Fruit fly (Drosophila melanogaster) whole organism, embryonic: ENCODE measurements around the gene Ugt35E1.

Experiments used
- B-H2 ChIP-seq: fragments of 200-800 bp; sonication (Bioruptor generic); optimal IDR thresholded peaks from 2 replicates; lab custom pipeline; 2018; ENCODE audit warnings: missing biosample characterization, mild to moderate bottlenecking, missing genetic modification characterization
- BEAF-32 ChIP-seq: fragments of 200-800 bp; sonication (Bioruptor generic); optimal IDR thresholded peaks from 3 replicates; lab custom pipeline; 2017; ENCODE audit warnings: missing biosample characterization, missing genetic modification characterization, mild to moderate bottlenecking, moderate library complexity, missing genetic modification reagents
- C15 ChIP-seq: fragments of 200-800 bp; sonication (Bioruptor generic); IDR thresholded peaks from 3 replicates; pipeline ENCODE4 v1.3.6; 2022; ENCODE audit warnings: missing biosample characterization, missing genetic modification characterization
- CG10565 ChIP-seq: fragments of 200-800 bp; sonication (Bioruptor generic); optimal IDR thresholded peaks from 3 replicates; lab custom pipeline; 2016; ENCODE audit warnings: missing biosample characterization, mild to moderate bottlenecking, missing genetic modification characterization
- CG10959 ChIP-seq: fragments of 200-800 bp; sonication (Bioruptor generic); IDR thresholded peaks from 2 replicates; pipeline ENCODE4 v1.3.6; 2022; ENCODE audit warnings: missing biosample characterization, missing genetic modification characterization
- CG10979 ChIP-seq: fragments of 200-800 bp; sonication (Bioruptor generic); optimal IDR thresholded peaks from 2 replicates; lab custom pipeline; 2018; ENCODE audit warnings: missing biosample characterization, mild to moderate bottlenecking, missing genetic modification characterization, moderate library complexity
- CG11398 ChIP-seq: fragments of 200-800 bp; sonication (Bioruptor generic); optimal IDR thresholded peaks from 2 replicates; lab custom pipeline; 2016; ENCODE audit warnings: missing biosample characterization, missing genetic modification characterization
- CG11696 ChIP-seq: fragments of 200-800 bp; sonication (Bioruptor generic); IDR thresholded peaks from 2 replicates; pipeline ENCODE4 v1.3.6; 2022; ENCODE audit warnings: missing biosample characterization, missing genetic modification characterization
- CG13775 ChIP-seq: fragments of 200-800 bp; sonication (Bioruptor generic); optimal IDR thresholded peaks from 3 replicates; lab custom pipeline; 2017; ENCODE audit warnings: missing biosample characterization, mild to moderate bottlenecking, missing genetic modification characterization
- CG14667 ChIP-seq: fragments of 200-800 bp; sonication (Bioruptor generic); IDR thresholded peaks from 2 replicates; pipeline ENCODE4 v1.3.6; 2022; ENCODE audit warnings: missing biosample characterization, missing genetic modification characterization
- CG1602 ChIP-seq: fragments of 200-800 bp; sonication (Bioruptor generic); optimal IDR thresholded peaks from 3 replicates; lab custom pipeline; 2016; ENCODE audit warnings: missing biosample characterization, missing genetic modification characterization
- CG17361 ChIP-seq: fragments of 200-800 bp; sonication (Bioruptor generic); IDR thresholded peaks from 3 replicates; pipeline ENCODE4 v1.3.6; 2022; ENCODE audit warnings: missing biosample characterization, missing genetic modification characterization
- CG2875 ChIP-seq: fragments of 200-800 bp; sonication (Bioruptor generic); optimal IDR thresholded peaks from 2 replicates; lab custom pipeline; 2017; ENCODE audit warnings: missing biosample characterization, mild to moderate bottlenecking, missing genetic modification characterization, missing genetic modification reagents
- CG3847 ChIP-seq: fragments of 200-800 bp; sonication (Bioruptor generic); IDR thresholded peaks from 2 replicates; pipeline ENCODE4 v1.3.6; 2022; ENCODE audit warnings: missing biosample characterization, missing genetic modification characterization
- CG5245 ChIP-seq: fragments of 200-800 bp; sonication (Bioruptor generic); optimal IDR thresholded peaks from 3 replicates; lab custom pipeline; 2016; ENCODE audit warnings: missing biosample characterization, missing genetic modification characterization
- CG6689 ChIP-seq: fragments of 200-800 bp; sonication (Bioruptor generic); IDR thresholded peaks from 2 replicates; pipeline ENCODE4 v1.3.6; 2022; ENCODE audit warnings: missing biosample characterization, missing genetic modification characterization
- CG8089 ChIP-seq: fragments of 200-800 bp; sonication (Bioruptor generic); optimal IDR thresholded peaks from 3 replicates; lab custom pipeline; 2016; ENCODE audit warnings: missing biosample characterization, missing genetic modification characterization
- D19B ChIP-seq: fragments of 200-800 bp; sonication (Bioruptor generic); optimal IDR thresholded peaks from 2 replicates; lab custom pipeline; 2017; ENCODE audit warnings: missing biosample characterization, mild to moderate bottlenecking, missing genetic modification characterization
- Drgx ChIP-seq: fragments of 200-800 bp; sonication (Bioruptor generic); IDR thresholded peaks from 2 replicates; pipeline ENCODE4 v1.3.6; 2022; ENCODE audit warnings: missing biosample characterization, missing genetic modification characterization
- E2f2 ChIP-seq: fragments of 200-800 bp; sonication (Bioruptor generic); IDR thresholded peaks from 2 replicates; pipeline ENCODE4 v1.3.6; 2022; ENCODE audit warnings: missing biosample characterization, missing genetic modification characterization
- Eip74EF ChIP-seq, 2 experiments: fragments of 200-800 bp in 1 of 2; fragments of >200 bp in 1 of 2; sonication (Bioruptor generic) in 1 of 2; optimal IDR thresholded peaks; 2 replicates each; lab custom pipeline; 2017 to 2019; ENCODE audit warnings: missing biosample characterization in 2 of 2, missing genetic modification characterization in 2 of 2, mild to moderate bottlenecking in 1 of 2, moderate library complexity in 1 of 2
- Fer1 ChIP-seq: fragments of 200-800 bp; sonication (Bioruptor generic); optimal IDR thresholded peaks from 2 replicates; lab custom pipeline; 2017; ENCODE audit warnings: missing biosample characterization, mild to moderate bottlenecking, missing genetic modification characterization
- Hand ChIP-seq: fragments of 200-800 bp; sonication (Bioruptor generic); optimal IDR thresholded peaks from 2 replicates; lab custom pipeline; 2017; ENCODE audit warnings: mild to moderate bottlenecking, missing biosample characterization, missing genetic modification reagents, missing genetic modification characterization
- Hsf ChIP-seq: fragments of 200-800 bp; sonication (Bioruptor generic); optimal IDR thresholded peaks from 3 replicates; lab custom pipeline; 2016; ENCODE audit warnings: missing biosample characterization, missing genetic modification characterization
- Mad ChIP-seq: fragments of 200-800 bp; sonication (Bioruptor generic); optimal IDR thresholded peaks from 2 replicates; lab custom pipeline; 2016; ENCODE audit warnings: missing biosample characterization, missing genetic modification characterization
- Mrtf ChIP-seq: fragments of 200-800 bp; sonication (Bioruptor generic); IDR thresholded peaks from 3 replicates; pipeline ENCODE4 v1.3.6; 2022; ENCODE audit warnings: missing biosample characterization, missing genetic modification characterization
- Neu2 ChIP-seq: fragments of 200-800 bp; sonication (Bioruptor generic); optimal IDR thresholded peaks from 3 replicates; lab custom pipeline; 2016; ENCODE audit warnings: missing biosample characterization, missing genetic modification characterization, borderline replicate concordance
- Pdp1 ChIP-seq, 2 experiments: fragments of 200-800 bp; sonication (Bioruptor generic); optimal IDR thresholded peaks; 3 replicates each; lab custom pipeline; 2016; ENCODE audit warnings: missing biosample characterization in 2 of 2, missing genetic modification characterization in 2 of 2, mild to moderate bottlenecking in 1 of 2, moderate library complexity in 1 of 2
- Poxn ChIP-seq: fragments of 200-800 bp; sonication (Bioruptor generic); IDR thresholded peaks from 2 replicates; pipeline ENCODE4 v1.3.6; 2022; ENCODE audit warnings: missing biosample characterization, missing genetic modification characterization
- Rfx ChIP-seq: fragments of 200-800 bp; sonication (Bioruptor generic); IDR thresholded peaks from 2 replicates; pipeline ENCODE4 v1.3.6; 2022; ENCODE audit warnings: missing biosample characterization, missing genetic modification characterization
- Xbp1 ChIP-seq: fragments of 200-800 bp; sonication (Bioruptor generic); optimal IDR thresholded peaks from 3 replicates; lab custom pipeline; 2016; ENCODE audit warnings: missing biosample characterization, mild to moderate bottlenecking, missing genetic modification characterization
- abd-A ChIP-seq: fragments of 200-800 bp; sonication (Bioruptor generic); optimal IDR thresholded peaks from 3 replicates; lab custom pipeline; 2019; ENCODE audit warnings: missing biosample characterization, mild to moderate bottlenecking, missing genetic modification characterization, moderate library complexity
- ac ChIP-seq: fragments of 200-800 bp; sonication (Bioruptor generic); optimal IDR thresholded peaks from 3 replicates; lab custom pipeline; 2017; ENCODE audit warnings: missing biosample characterization, mild to moderate bottlenecking, missing genetic modification characterization
- ara ChIP-seq: fragments of 200-800 bp; sonication (Bioruptor generic); IDR thresholded peaks from 2 replicates; pipeline ENCODE4 v1.3.6; 2022; ENCODE audit warnings: missing biosample characterization, missing genetic modification characterization
- az2 ChIP-seq: fragments of 200-800 bp; sonication (Bioruptor generic); optimal IDR thresholded peaks from 3 replicates; lab custom pipeline; 2016; ENCODE audit warnings: missing biosample characterization, missing genetic modification characterization
- bcd ChIP-seq: fragments of 200-800 bp; sonication (Bioruptor generic); optimal IDR thresholded peaks from 2 replicates; lab custom pipeline; 2017; ENCODE audit warnings: missing biosample characterization, mild to moderate bottlenecking, missing genetic modification characterization
- eve ChIP-seq, 2 experiments: fragments of >200 bp; optimal IDR thresholded peaks; 2 replicates each; lab custom pipeline; 2017; ENCODE audit warnings: missing biosample characterization in 2 of 2, missing genetic modification characterization in 2 of 2
- fru ChIP-seq: fragments of >200 bp; optimal IDR thresholded peaks from 2 replicates; lab custom pipeline; 2017
- grn ChIP-seq: fragments of 200-800 bp; sonication (Bioruptor generic); optimal IDR thresholded peaks from 3 replicates; lab custom pipeline; 2017; ENCODE audit warnings: missing biosample characterization, missing genetic modification characterization
- h ChIP-seq: fragments of >200 bp; optimal IDR thresholded peaks from 2 replicates; lab custom pipeline; 2017
- mam ChIP-seq: fragments of 200-800 bp; sonication (Bioruptor generic); optimal IDR thresholded peaks from 3 replicates; lab custom pipeline; 2016; ENCODE audit warnings: missing biosample characterization, missing genetic modification characterization
- mld ChIP-seq: fragments of 200-800 bp; sonication (Bioruptor generic); IDR thresholded peaks from 3 replicates; pipeline ENCODE4 v1.3.6; 2022; ENCODE audit warnings: missing biosample characterization, missing genetic modification characterization; ENCODE audit not compliant: partially characterized antibody
- otp ChIP-seq: fragments of 200-800 bp; sonication (Bioruptor generic); IDR thresholded peaks from 3 replicates; pipeline ENCODE4, ENCODE4 v1.3.6; 2022; ENCODE audit warnings: missing biosample characterization, missing genetic modification characterization
- pfk ChIP-seq: fragments of 200-800 bp; sonication (Bioruptor generic); optimal IDR thresholded peaks from 2 replicates; lab custom pipeline; 2018; ENCODE audit warnings: missing biosample characterization, mild to moderate bottlenecking, missing genetic modification characterization, moderate library complexity
- pros ChIP-seq: fragments of 200-800 bp; sonication (Bioruptor generic); optimal IDR thresholded peaks from 3 replicates; lab custom pipeline; 2019; ENCODE audit warnings: missing biosample characterization, mild to moderate bottlenecking, missing genetic modification characterization, moderate library complexity
- pzg ChIP-seq: fragments of 200-800 bp; sonication (Bioruptor generic); optimal IDR thresholded peaks from 3 replicates; lab custom pipeline; 2018; ENCODE audit warnings: missing biosample characterization, mild to moderate bottlenecking, missing genetic modification characterization, moderate library complexity
- ro ChIP-seq: fragments of 200-800 bp; sonication (Bioruptor generic); IDR thresholded peaks from 2 replicates; pipeline ENCODE4 v1.3.6; 2022; ENCODE audit warnings: missing biosample characterization, missing genetic modification characterization
- schlank ChIP-seq: fragments of 200-800 bp; sonication (Bioruptor generic); optimal IDR thresholded peaks from 2 replicates; lab custom pipeline; 2018; ENCODE audit warnings: missing biosample characterization, mild to moderate bottlenecking, missing genetic modification characterization
- sna ChIP-seq: fragments of 200-800 bp; sonication (Bioruptor generic); IDR thresholded peaks from 2 replicates; pipeline ENCODE4 v1.3.6; 2022; ENCODE audit warnings: missing biosample characterization, missing genetic modification characterization; ENCODE audit not compliant: partially characterized antibody
- ttk ChIP-seq: fragments of 200-800 bp; sonication (Bioruptor generic); IDR thresholded peaks from 2 replicates; pipeline ENCODE4 v2.1.2; 2022; ENCODE audit warnings: missing biosample characterization, missing genetic modification characterization
- usp ChIP-seq: fragments of >200 bp; optimal IDR thresholded peaks from 2 replicates; lab custom pipeline; 2017; ENCODE audit warnings: missing biosample characterization, missing genetic modification characterization
- wek ChIP-seq: fragments of 200-800 bp; sonication (Bioruptor generic); optimal IDR thresholded peaks from 3 replicates; lab custom pipeline; 2018; ENCODE audit warnings: missing biosample characterization, mild to moderate bottlenecking, missing genetic modification characterization, moderate library complexity

The Ugt35E1 gene

dm6 chr3R:11214449-11214950 is 48.6 kb upstream of the Ugt35E1 start, which contains the start of gene ZnT86D (continued):
- TF ChIP-seq CG3847 (GFP tag; lab: Robert Waterston, UW) (peak; percentile 65), pros (GFP tag; lab: Kevin White, UChicago) (peak; percentile 40), ac (GFP tag; lab: Kevin White, UChicago) (no peak), CG10959 (no peak), BEAF-32 (GFP tag; lab: Kevin White, UChicago) (peak; percentile 44), abd-A (tag; lab: Kevin White, UChicago) (no peak), C15 (GFP tag; lab: Robert Waterston, UW) (no peak), h (no peak), CG10565 (GFP tag; lab: Kevin White, UChicago) (no peak), CG11696 (GFP tag; lab: Robert Waterston, UW) (no peak), Mrtf (peak; percentile 60; the same call in 2 of the 3 replicates), CG1602 (GFP tag; lab: Kevin White, UChicago) (peak; percentile 80), Drgx (GFP tag; lab: Robert Waterston, UW) (no peak), az2 (GFP tag; lab: Kevin White, UChicago) (no peak), ttk (GFP tag; lab: Robert Waterston, UW) (no peak), eve (GFP tag; optimal IDR thresholded peaks at IDR 0.05; lab: Kevin White, UChicago) (no peak), Mad (peak; percentile 42), CG8089 (GFP tag; lab: Kevin White, UChicago) (no peak), CG5245 (peak; percentile 18), Hsf (peak; percentile 60), Pdp1 (GFP tag; optimal IDR thresholded peaks at IDR 0.05; lab: Kevin White, UChicago) (peak; percentile 48 to 49), Poxn (GFP tag; lab: Robert Waterston, UW) (no peak), schlank (tag; lab: Kevin White, UChicago) (peak; percentile 57), ro (no peak), pzg (GFP tag; lab: Kevin White, UChicago) (peak; percentile 64), B-H2 (GFP tag; lab: Kevin White, UChicago) (peak; percentile 70), sna (no peak), CG2875 (GFP tag; lab: Kevin White, UChicago) (no peak), Hand (GFP tag; lab: Kevin White, UChicago) (peak; percentile 15), D19B (GFP tag; lab: Kevin White, UChicago) (peak; percentile 64), CG11398 (GFP tag; lab: Kevin White, UChicago) (peak; percentile 2), E2f2 (GFP tag; lab: Robert Waterston, UW) (peak; percentile 26; the same call in 1 of the 2 replicates), CG13775 (peak; percentile 68), bcd (peak; percentile 68), Eip74EF (GFP tag; optimal IDR thresholded peaks at IDR 0.05; lab: Kevin White, UChicago) (peak in 1 of 2 experiments; percentile 46), pfk (GFP tag; lab: Kevin White, UChicago) (peak; percentile 31), Rfx (GFP tag; lab: Robert Waterston, UW) (peak; percentile 61), usp (no peak), CG17361 (GFP tag; lab: Robert Waterston, UW) (peak; percentile 84), fru (lab: Kevin White, UChicago) (no peak), Neu2 (GFP tag; lab: Kevin White, UChicago) (no peak), CG10979 (peak; percentile 48), Xbp1 (GFP tag; lab: Kevin White, UChicago) (peak; percentile 54), ara (GFP tag; lab: Robert Waterston, UW) (0 out of 2 replicates have a peak, but pooled peaks have one; percentile 8), grn (GFP tag; lab: Kevin White, UChicago) (no peak), CG6689 (GFP tag; lab: Robert Waterston, UW) (peak; percentile 75), otp (GFP tag; lab: Robert Waterston, UW) (no peak), wek (GFP tag; lab: Kevin White, UChicago) (no peak), CG14667 (no peak), Fer1 (GFP tag; lab: Kevin White, UChicago) (peak; percentile 67), mld (GFP tag; lab: Robert Waterston, UW) (no peak), mam (GFP tag; lab: Kevin White, UChicago) (peak; percentile 60)
